Worm (Caenorhabditis elegans) whole organism, L3 larva: ENCODE results near the gene Y57A10A.8.

Experiments used
- egl-5 ChIP-seq: fragments of 150-350 bp; optimal IDR thresholded peaks from 2 replicates; lab custom pipeline; 2017; ENCODE audit warnings: missing biosample characterization, missing genetic modification reagents, missing genetic modification characterization, inconsistent platforms
- elt-3 ChIP-seq, 3 experiments: fragments of 150-350 bp in 1 of 3; sonication (generic microtip) in 2 of 3; optimal IDR thresholded peaks; 2 replicates in 2 of 3; 4 replicates in 1 of 3; lab custom pipeline; 2014 to 2017; ENCODE audit warnings: missing biosample characterization in 3 of 3, missing genetic modification characterization in 3 of 3
- fos-1 ChIP-seq: fragments of 150-350 bp; optimal IDR thresholded peaks from 2 replicates; lab custom pipeline; 2014; ENCODE audit warnings: missing biosample characterization, missing genetic modification characterization
- nhr-12 ChIP-seq: fragments of 150-350 bp; optimal IDR thresholded peaks from 2 replicates; lab custom pipeline; 2014; ENCODE audit warnings: missing biosample characterization, missing genetic modification characterization

DNA sequence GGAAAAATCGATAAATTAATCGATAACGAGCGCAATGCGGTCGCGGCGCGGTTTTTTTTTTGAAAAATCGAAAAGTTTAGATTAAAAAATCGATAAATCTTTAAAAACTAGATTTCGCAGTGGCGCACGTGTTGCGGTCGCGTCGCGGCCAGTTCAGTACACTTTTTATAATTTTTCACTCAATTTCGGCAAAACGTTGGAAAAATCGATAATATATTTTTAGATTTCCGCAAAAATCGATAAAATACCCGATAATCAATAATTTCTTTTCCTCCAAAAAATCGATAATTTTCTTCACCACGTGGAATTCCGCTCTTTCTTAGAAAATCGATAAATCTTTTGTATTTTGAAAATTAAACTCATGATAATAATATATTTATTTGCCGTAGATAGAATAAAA lies 11.9 kb downstream of the Y57A10A.8 start:
- TF ChIP-seq nhr-12 (tag; lab: Kevin White, UChicago) (no peak), egl-5 (tag; lab: Kevin White, UChicago) (no peak), fos-1 (tag; lab: Kevin White, UChicago) (no peak), elt-3 (tag; optimal IDR thresholded peaks at IDR 0.05; lab: Kevin White, UChicago) (no peak)
